Worm (Caenorhabditis elegans): ENCODE measurements around the gene cwp-1.

DNA sequence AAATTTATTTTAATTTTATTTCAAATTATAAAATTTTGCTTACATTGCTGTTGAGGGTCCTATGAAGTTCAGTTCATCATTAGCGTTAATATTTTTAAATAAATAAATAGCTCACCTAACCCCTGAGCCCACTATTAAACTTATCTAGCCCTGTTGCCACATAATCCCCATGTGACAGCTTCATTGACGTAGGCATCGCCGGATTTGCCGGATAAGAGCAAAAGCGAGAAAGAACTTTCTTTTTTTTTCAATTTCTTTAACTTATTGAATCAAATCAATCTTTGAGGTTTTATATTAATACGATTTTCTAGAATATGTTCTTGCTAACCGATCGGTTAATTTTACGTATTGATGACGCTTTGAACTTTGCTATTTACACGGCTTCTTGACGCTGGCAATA lies 10.9 kb upstream of the cwp-1 start:
- TF ChIP-seq ama-1 (optimal IDR thresholded peaks at IDR 0.05) (no peak), unc-62 (GFP tag; optimal IDR thresholded peaks at IDR 0.05) (no peak), ztf-11 (tag; optimal IDR thresholded peaks at IDR 0.05) (no peak), pqm-1 (tag; optimal IDR thresholded peaks at IDR 0.05) (no peak), unc-39 (tag; optimal IDR thresholded peaks at IDR 0.05) (no peak), ZK546.5 (tag; optimal IDR thresholded peaks at IDR 0.05) (no peak), ceh-82 (tag; optimal IDR thresholded peaks at IDR 0.05) (no peak)
